Worm (Caenorhabditis elegans): ENCODE measurements around the gene C02B4.3.

- no peak for TF ChIP-seq him-1 (tag; optimal IDR thresholded peaks at IDR 0.05)
- TF ChIP-seq W03F9.2 (tag; optimal IDR thresholded peaks at IDR 0.05): no peak
- no peak for TF ChIP-seq dao-5 (tag; optimal IDR thresholded peaks at IDR 0.05)
Measured at ce11 chrX:12640961-12641360, 18.7 kb downstream of the C02B4.3 start.
